Worm (Caenorhabditis elegans): ENCODE results near the gene col-168.

The col-168 gene

DNA sequence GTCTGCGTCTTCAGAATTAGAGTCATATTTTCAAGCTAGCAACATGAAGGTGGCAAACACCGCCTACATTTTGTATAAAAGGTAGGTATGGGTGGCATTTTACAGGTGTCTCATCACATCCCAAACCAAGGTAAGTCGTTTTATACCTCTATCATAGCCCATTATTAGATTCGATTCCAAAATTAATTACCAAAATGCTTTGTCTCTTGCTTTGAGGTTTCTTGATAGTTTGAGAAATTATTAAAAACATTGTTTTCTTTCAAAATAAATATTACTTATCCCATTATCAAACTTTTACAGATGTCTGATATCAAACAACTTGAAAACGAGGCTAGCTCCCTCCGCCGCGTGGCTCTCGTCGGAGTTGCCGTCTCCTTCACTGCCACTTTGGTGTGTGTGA, at the start of gene col-168:
Gene col-168 (plus strand): TSS at position 301 of the 400 bp plus-strand sequence.
- TF ChIP-seq unc-62 (GFP tag; optimal IDR thresholded peaks at IDR 0.05), result no peak

DNA sequence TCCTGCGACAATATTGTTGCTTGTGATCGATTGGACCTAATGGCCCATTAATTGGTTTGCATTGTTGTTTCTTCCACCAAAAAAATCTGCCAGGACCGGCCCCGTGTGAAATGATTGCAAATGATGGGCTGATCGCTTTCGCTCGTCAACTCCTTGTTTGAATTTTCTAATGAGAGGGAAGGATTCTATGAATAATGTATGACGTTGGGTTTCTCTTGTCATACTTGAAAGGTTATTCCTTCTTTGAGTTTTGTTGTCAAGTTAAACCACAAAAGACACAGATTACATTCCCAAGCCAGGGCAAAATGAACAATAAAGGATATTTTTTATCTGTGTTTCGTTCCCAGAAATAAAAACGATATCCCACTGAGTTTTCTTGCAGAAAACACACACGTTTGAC, 49.5 kb upstream of the col-168 start:
- no peak for TF ChIP-seq unc-62 (GFP tag; optimal IDR thresholded peaks at IDR 0.05)

DNA sequence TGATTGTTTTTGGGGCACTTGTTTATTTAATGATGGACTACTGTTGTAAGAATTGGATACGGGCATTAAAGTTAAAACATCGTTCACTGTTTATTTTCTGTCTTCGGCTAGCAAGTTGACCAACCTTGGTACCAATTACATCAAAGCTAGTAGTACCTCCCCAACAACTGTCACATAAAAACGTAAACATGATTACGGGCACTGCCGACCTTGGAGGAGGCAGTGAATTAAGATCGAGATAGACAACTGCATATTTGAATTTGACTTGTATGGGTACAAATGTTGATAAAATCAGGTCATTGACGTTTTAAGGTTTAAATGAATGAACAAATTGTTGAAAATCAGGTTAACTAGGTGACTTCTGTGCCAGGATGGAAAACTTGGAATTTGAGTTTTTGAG, 48.9 kb upstream of the col-168 start:
- TF ChIP-seq unc-62 (GFP tag; optimal IDR thresholded peaks at IDR 0.05), result no peak

ce11 chrX:6278296-6278695, 47.9 kb upstream of the col-168 start:
- TF ChIP-seq unc-62 (GFP tag; optimal IDR thresholded peaks at IDR 0.05), result no peak

DNA sequence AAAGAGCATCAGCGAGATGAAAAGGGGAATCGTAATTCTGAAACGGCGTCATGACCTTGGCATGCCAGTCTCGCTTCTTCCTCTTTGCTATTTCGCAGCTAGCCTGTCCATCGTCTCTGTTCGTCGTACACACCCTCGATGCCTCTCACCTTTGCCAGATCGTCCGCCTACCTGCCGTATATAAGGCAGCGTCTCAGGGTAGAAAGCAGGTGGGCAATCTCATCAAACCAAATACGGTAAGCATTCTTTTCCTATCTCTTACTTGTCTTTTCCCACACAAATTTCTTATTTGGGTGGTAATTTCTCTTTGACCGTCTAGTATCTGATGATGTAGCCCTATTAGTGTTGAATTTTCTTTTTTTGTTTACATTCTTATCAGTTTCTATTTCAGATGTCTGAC, 46.6 kb upstream of the col-168 start, which contains the start of gene col-166:
Gene col-166 (plus strand): TSS at position 392 of the 400 bp plus-strand sequence.
- no peak for TF ChIP-seq unc-62 (GFP tag; optimal IDR thresholded peaks at IDR 0.05)

DNA sequence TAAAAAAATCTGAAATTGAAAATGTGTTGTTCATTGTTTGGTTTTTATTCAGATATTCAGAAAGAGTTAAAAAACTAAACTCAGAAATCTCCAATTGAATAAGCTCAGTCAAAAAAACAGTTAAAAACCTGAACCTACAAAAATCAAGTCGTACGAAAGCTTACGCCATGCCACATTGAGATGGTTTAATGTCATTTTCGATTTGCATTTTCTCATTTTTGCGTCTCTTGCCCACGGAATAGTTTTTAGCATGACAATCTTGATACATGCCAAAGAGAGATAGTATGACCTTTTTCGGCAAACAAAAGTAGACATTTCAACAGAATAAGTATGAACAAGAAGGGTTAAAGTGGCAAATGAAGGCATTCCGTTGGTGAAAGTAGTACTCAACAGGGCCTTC, 45.2 kb upstream of the col-168 start:
- no peak for TF ChIP-seq unc-62 (GFP tag; optimal IDR thresholded peaks at IDR 0.05)

ce11 chrX:6286154-6286553, 40.0 kb upstream of the col-168 start:
- TF ChIP-seq unc-62 (GFP tag; optimal IDR thresholded peaks at IDR 0.05), result no peak

ce11 chrX:6289038-6289437, 37.1 kb upstream of the col-168 start:
- TF ChIP-seq unc-62 (GFP tag; optimal IDR thresholded peaks at IDR 0.05), result no peak

ce11 chrX:6291632-6292031, 34.6 kb upstream of the col-168 start, which contains the start of gene lev-9:
Gene lev-9, minus strand, starts transcription at chrX:6291732.
- no peak for TF ChIP-seq unc-62 (GFP tag; optimal IDR thresholded peaks at IDR 0.05)

DNA sequence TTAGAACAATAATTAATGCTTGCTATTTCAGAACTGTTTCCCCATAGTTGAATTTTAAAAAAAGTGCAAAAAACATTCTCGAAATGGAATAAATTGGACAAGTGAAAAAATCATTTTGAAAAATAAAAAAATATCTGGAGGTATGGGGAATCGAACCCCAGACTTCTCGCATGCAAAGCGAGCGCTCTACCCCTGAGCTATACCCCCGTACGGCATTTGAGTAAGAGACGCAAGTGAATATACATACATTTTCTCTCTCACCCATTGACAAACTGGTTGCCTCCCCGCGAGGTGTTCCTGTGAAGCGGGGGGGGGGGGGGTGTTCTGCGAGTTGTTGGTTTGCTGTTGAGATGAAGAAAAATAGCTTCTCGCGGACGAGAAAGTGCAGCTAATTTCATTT, 34.0 kb upstream of the col-168 start:
- TF ChIP-seq unc-62 (GFP tag; optimal IDR thresholded peaks at IDR 0.05), result no peak

DNA sequence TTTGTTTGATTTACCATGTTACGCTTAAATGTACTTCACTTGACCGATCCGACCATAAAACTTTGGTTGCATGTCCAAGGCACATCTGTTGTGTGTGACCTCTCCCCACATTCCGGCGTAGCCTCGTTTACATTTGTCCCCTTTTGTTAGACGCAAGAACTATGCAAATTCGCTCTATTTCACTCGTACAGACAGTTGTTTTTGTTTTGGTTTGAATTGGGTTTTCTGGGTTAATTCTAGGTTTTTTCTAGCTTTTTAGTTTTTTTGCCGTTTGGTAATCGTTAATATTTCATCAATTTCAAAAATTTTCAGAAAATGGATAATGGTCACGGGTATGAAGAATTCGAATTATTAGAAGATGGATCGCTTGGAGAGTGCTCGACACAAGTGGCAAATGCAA, 33.4 kb upstream of the col-168 start, which contains the start of gene mom-1:
Gene mom-1 (plus strand): TSS at position 301 of the 400 bp plus-strand sequence.
- TF ChIP-seq unc-62 (GFP tag; optimal IDR thresholded peaks at IDR 0.05), result no peak

- peak; percentile 59 for TF ChIP-seq unc-62 (GFP tag; optimal IDR thresholded peaks at IDR 0.05)
Observed at ce11 chrX:6296402-6296844, 29.8 kb upstream of the col-168 start.

DNA sequence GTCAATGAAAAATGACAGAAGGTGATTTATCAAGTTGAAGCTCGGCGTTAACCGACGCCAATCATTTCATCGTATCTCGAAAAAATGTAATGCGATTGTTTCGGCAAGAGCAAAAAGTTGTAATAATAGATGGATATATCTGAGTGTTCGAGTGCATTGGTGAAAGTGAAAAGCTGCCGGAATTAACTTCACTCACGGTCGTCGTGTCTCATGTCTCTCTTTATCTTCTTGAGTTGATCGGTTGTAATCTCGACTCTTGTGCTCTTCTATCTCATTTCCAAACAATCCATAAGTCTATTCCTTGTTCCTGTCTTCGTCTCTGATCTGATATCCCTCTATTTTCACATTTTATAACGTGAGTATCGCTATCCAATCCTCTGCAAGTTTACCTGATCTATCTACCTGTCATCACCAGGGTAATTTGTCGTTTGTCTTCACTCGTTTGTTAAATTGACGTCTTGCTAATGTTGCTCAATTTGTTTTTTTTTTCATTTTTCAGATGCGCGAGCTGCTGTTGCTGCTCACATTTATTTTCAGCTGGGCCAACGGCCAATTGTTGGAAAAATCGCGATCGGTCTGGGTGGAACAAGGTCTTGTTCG, 26.4 kb upstream of the col-168 start, which contains the start of gene cest-16:
Gene cest-16 (plus strand): TSS at position 302 of the 600 bp plus-strand sequence.
- no peak for TF ChIP-seq unc-62 (GFP tag; optimal IDR thresholded peaks at IDR 0.05)

DNA sequence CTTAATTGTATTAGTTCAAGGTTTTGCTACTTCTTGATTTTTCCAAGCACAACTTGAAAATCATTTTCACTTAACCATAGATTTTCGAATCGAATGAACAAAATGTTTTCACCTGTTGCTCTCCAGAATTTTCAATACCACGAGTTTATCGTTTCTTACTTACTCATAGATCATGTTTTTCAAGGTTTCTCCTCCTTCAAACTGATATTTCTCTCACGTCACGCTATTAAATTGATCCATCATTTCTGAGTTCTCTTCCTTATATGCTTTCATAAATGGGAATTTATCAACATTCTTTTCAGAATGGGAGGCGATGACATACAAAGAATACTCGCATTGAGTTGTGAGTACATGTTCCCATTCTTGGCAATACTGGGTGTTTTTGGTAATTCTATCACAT, 14.8 kb upstream of the col-168 start, which contains the start of gene npr-38:
Gene npr-38 (plus strand): TSS at position 301 of the 400 bp plus-strand sequence.
- TF ChIP-seq unc-62 (GFP tag; optimal IDR thresholded peaks at IDR 0.05), result no peak

ce11 chrX:6318803-6319202, 7.4 kb upstream of the col-168 start:
- no peak for TF ChIP-seq unc-62 (GFP tag; optimal IDR thresholded peaks at IDR 0.05)

ce11 chrX:6319546-6319945, 6.6 kb upstream of the col-168 start, which contains the start of gene chtb-3:
Gene chtb-3, minus strand, starts transcription at chrX:6319646.
- TF ChIP-seq unc-62 (GFP tag; optimal IDR thresholded peaks at IDR 0.05), result no peak

ce11 chrX:6320887-6321286, 5.3 kb upstream of the col-168 start:
- TF ChIP-seq unc-62 (GFP tag; optimal IDR thresholded peaks at IDR 0.05), result no peak

- TF ChIP-seq unc-62 (GFP tag; optimal IDR thresholded peaks at IDR 0.05), result no peak
Observed at ce11 chrX:6321380-6321779, 4.8 kb upstream of the col-168 start.
